Worm (Caenorhabditis elegans): ENCODE data around the gene era-1.
A peak's percentile ranks its signal among the peaks of the same experiment; 100 is the strongest.

DNA sequence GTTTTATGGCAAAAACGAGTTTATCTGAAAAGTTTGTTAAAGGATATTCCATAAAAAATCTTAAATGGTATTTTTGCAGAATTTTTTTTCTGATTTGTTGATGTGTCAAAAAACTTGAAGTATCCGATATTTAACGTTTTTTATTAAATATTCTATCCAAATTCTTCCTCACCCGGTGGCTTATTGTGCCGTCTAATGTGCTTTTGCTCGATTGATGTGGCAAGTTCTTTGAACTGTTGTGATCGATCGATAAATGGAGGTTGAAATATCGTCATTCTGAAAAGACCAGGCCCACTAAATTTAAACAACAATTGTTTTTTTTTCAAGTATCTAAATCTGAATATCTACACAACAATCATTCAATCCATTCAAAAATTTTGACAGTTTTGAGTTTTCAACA, 47.7 kb upstream of the era-1 start, which contains the start of gene syx-18:
- TF ChIP-seq ceh-28 (tag; optimal IDR thresholded peaks at IDR 0.05), result no peak
- peak; percentile 62 for TF ChIP-seq ama-1 (optimal IDR thresholded peaks at IDR 0.05)
- TF ChIP-seq R02D3.7 (tag; optimal IDR thresholded peaks at IDR 0.05), result no peak

All from whole organism, L3 larva.